Worm (Caenorhabditis elegans) whole organism, midembryonic: Measurements from ENCODE around the gene C09G9.5.

Experiments used
- T22C8.4 ChIP-seq: fragments of 200-800 bp; sonication (Bioruptor generic); IDR thresholded peaks from 2 replicates; pipeline ENCODE4 v1.3.6; 2022; ENCODE audit warnings: missing genetic modification characterization, missing compliant biosample characterization
- cog-1 ChIP-seq: sonication (generic microtip); optimal IDR thresholded peaks from 2 replicates; lab custom pipeline; 2016; ENCODE audit warnings: missing genetic modification characterization, missing compliant biosample characterization
- flt-1 ChIP-seq: fragments of 200-800 bp; sonication (Bioruptor generic); IDR thresholded peaks from 2 replicates; pipeline ENCODE4 v1.3.6; 2022; ENCODE audit warnings: missing genetic modification characterization, missing compliant biosample characterization
- klf-2 ChIP-seq: fragments of 200-800 bp; sonication (Bioruptor generic); conservative IDR thresholded peaks from 2 replicates; pipeline ENCODE4 v1.3.6; 2022; ENCODE audit warnings: missing genetic modification reagents, missing genetic modification characterization, missing compliant biosample characterization
- med-1 ChIP-seq: sonication (generic microtip); optimal IDR thresholded peaks from 2 replicates; lab custom pipeline; 2017; ENCODE audit warnings: missing genetic modification characterization, mild to moderate bottlenecking, missing compliant biosample characterization, antibody characterized with exemption, missing genetic modification reagents; ENCODE audit not compliant: insufficient read depth
- ref-1 ChIP-seq: fragments of 200-800 bp; sonication (Bioruptor generic); conservative IDR thresholded peaks from 2 replicates; pipeline ENCODE4 v1.3.6; 2022; ENCODE audit warnings: missing genetic modification reagents, missing genetic modification characterization, missing compliant biosample characterization
- tab-1 ChIP-seq: fragments of 200-800 bp; sonication (Bioruptor generic); IDR thresholded peaks from 2 replicates; pipeline ENCODE4 v1.3.6; 2022; ENCODE audit warnings: missing genetic modification characterization, missing compliant biosample characterization
- ztf-23 ChIP-seq: fragments of 200-800 bp; sonication (Bioruptor generic); IDR thresholded peaks from 2 replicates; pipeline ENCODE4 v1.3.6; 2022; ENCODE audit warnings: missing genetic modification reagents, missing genetic modification characterization, missing compliant biosample characterization
- ztf-29 ChIP-seq: fragments of 200-800 bp; sonication (Bioruptor generic); IDR thresholded peaks from 2 replicates; pipeline ENCODE4 v1.3.6; 2022; ENCODE audit warnings: missing genetic modification reagents, missing genetic modification characterization, missing compliant biosample characterization

The C09G9.5 gene

DNA sequence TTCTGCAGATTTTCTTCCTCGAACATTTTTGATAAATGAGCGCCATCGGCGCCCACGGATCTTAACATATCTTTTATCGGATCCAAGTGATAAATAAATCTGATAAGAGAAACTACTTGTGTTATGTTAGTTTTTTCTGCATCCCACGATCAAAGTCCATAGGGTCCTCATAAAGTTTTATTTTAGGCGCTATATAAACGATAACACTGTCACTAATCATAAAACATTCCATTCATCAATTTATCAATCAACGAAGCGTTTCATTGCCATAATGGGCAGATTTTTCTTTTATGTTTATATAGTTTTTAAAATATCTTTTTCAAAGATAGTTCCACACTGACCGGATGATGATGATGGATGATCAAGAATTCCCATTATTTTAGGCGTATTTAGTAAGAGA is 21.7 kb upstream of the C09G9.5 start:
- no peak for TF ChIP-seq T22C8.4 (GFP tag; lab: Robert Waterston, UW)
- no peak for TF ChIP-seq ref-1 (GFP tag; lab: Robert Waterston, UW)
- TF ChIP-seq flt-1 (GFP tag; lab: Robert Waterston, UW): no peak
- no peak for TF ChIP-seq cog-1
- no peak for TF ChIP-seq ztf-29 (GFP tag; lab: Robert Waterston, UW)
- TF ChIP-seq klf-2 (GFP tag; lab: Robert Waterston, UW): no peak
- TF ChIP-seq tab-1 (GFP tag; lab: Robert Waterston, UW): no peak
- no peak for TF ChIP-seq ztf-23 (GFP tag; lab: Robert Waterston, UW)
- no peak for TF ChIP-seq med-1 (GFP tag; lab: Kevin White, UChicago)

DNA sequence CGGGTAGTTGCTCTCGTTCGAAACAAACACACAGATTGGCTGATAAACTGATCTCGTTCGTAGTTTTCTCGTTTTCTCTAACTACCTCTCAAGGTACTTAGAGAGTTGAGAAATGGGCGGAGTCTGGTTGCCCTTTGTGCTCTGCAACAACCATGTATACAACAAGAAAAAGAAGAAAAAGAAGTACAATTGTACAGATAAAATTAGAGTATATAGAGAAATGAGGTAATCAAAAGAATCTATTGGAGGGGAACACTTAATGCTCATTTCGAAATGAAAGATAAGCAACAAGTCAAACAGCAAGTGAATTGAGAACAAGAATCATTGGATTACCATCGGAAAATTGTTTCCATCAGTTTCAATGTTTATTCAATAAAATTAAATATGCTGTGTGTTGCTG is 21.0 kb upstream of the C09G9.5 start, which contains the start of gene C09G9.1:
C09G9.1 (minus strand) TSS at position 143 of the 400 bp plus-strand sequence.
- TF ChIP-seq klf-2 (GFP tag; lab: Robert Waterston, UW) (no peak), T22C8.4 (GFP tag; lab: Robert Waterston, UW) (no peak), ref-1 (GFP tag; lab: Robert Waterston, UW) (no peak), ztf-29 (GFP tag; lab: Robert Waterston, UW) (no peak), flt-1 (GFP tag; lab: Robert Waterston, UW) (no peak), med-1 (GFP tag; lab: Kevin White, UChicago) (no peak), tab-1 (GFP tag; lab: Robert Waterston, UW) (no peak), cog-1 (no peak), ztf-23 (GFP tag; lab: Robert Waterston, UW) (no peak)

- no peak for TF ChIP-seq T22C8.4 (GFP tag; lab: Robert Waterston, UW)
- TF ChIP-seq cog-1: no peak
- TF ChIP-seq ref-1 (GFP tag; lab: Robert Waterston, UW): no peak
- TF ChIP-seq klf-2 (GFP tag; lab: Robert Waterston, UW): no peak
- no peak for TF ChIP-seq med-1 (GFP tag; lab: Kevin White, UChicago)
- no peak for TF ChIP-seq tab-1 (GFP tag; lab: Robert Waterston, UW)
- TF ChIP-seq ztf-23 (GFP tag; lab: Robert Waterston, UW): no peak
- TF ChIP-seq ztf-29 (GFP tag; lab: Robert Waterston, UW): no peak
- TF ChIP-seq flt-1 (GFP tag; lab: Robert Waterston, UW): no peak
Measured at ce11 chrIV:8866092-8866491, 20.2 kb upstream of the C09G9.5 start.

- TF ChIP-seq cog-1 (no peak), T22C8.4 (GFP tag; lab: Robert Waterston, UW) (no peak), tab-1 (GFP tag; lab: Robert Waterston, UW) (no peak), ztf-29 (GFP tag; lab: Robert Waterston, UW) (no peak), ztf-23 (GFP tag; lab: Robert Waterston, UW) (no peak), med-1 (GFP tag; lab: Kevin White, UChicago) (no peak), ref-1 (GFP tag; lab: Robert Waterston, UW) (no peak), klf-2 (GFP tag; lab: Robert Waterston, UW) (no peak), flt-1 (GFP tag; lab: Robert Waterston, UW) (no peak)
Measured at ce11 chrIV:8867562-8867961, 18.8 kb upstream of the C09G9.5 start.

DNA sequence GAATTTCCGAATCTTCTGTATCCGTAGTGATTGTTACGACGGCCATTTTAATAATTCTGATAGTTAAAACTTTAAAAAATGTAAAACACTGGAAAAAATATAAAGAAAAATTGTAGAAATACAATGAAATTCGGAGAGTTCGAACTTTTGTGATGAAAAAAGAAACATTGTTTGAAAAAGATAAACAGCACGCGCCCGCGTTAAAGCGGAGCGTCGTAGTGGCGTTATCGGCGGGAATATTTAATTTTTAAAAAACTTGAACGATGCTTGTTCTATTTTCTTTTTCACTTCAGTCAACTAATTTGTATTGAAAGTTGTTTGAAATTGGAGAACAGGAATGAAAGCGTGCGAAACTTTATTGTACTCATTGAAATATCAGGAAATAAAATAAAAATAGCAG is 16.7 kb upstream of the C09G9.5 start, which contains the start of gene npp-23:
npp-23 (minus strand) TSS at position 56 of the 400 bp plus-strand sequence.
- TF ChIP-seq T22C8.4 (GFP tag; lab: Robert Waterston, UW): no peak
- TF ChIP-seq ref-1 (GFP tag; lab: Robert Waterston, UW): no peak
- TF ChIP-seq cog-1: no peak
- no peak for TF ChIP-seq tab-1 (GFP tag; lab: Robert Waterston, UW)
- TF ChIP-seq ztf-23 (GFP tag; lab: Robert Waterston, UW): no peak
- TF ChIP-seq klf-2 (GFP tag; lab: Robert Waterston, UW): no peak
- TF ChIP-seq med-1 (GFP tag; lab: Kevin White, UChicago): no peak
- no peak for TF ChIP-seq flt-1 (GFP tag; lab: Robert Waterston, UW)
- no peak for TF ChIP-seq ztf-29 (GFP tag; lab: Robert Waterston, UW)

ce11 chrIV:8872958-8873357 is 13.4 kb upstream of the C09G9.5 start, which contains the start of gene C09G9.3:
TSS of gene C09G9.3 (minus strand) at chrIV:8873058.
- TF ChIP-seq klf-2 (GFP tag; lab: Robert Waterston, UW) (no peak), ref-1 (GFP tag; lab: Robert Waterston, UW) (no peak), flt-1 (GFP tag; lab: Robert Waterston, UW) (no peak), med-1 (GFP tag; lab: Kevin White, UChicago) (no peak), tab-1 (GFP tag; lab: Robert Waterston, UW) (no peak), ztf-23 (GFP tag; lab: Robert Waterston, UW) (no peak), T22C8.4 (GFP tag; lab: Robert Waterston, UW) (no peak)

- no peak for TF ChIP-seq cog-1
Measured at ce11 chrIV:8873847-8874246, 12.5 kb upstream of the C09G9.5 start, which contains the start of gene hdl-2. TSS of gene hdl-2 (plus strand) at chrIV:8874147.

DNA sequence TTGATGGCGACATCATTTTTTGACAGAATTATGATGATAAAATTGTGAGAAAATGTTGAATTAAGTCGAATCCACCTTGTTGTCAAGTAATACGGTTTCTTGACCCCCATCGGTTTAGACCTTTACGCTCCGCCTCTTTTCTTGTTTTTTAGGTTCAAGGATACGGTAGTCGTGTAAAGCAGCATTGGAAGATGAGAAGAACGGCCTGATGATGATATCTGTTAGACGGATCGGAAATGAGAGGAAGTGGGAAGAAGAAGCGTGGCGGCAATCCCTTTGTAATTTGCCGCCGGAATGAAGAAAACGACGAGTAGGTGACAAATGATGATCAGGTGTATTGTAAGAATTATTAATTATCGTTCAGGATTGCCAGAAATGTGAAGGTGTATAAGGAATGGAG is 6.5 kb upstream of the C09G9.5 start, which contains the start of gene npax-4:
npax-4 (minus strand) TSS at position 101 of the 400 bp plus-strand sequence.
- TF ChIP-seq ztf-29 (GFP tag; lab: Robert Waterston, UW): no peak

ce11 chrIV:8881181-8881580 is 5.1 kb upstream of the C09G9.5 start, which contains the start of gene C09G9.8:
TSS of gene C09G9.8 (plus strand) at chrIV:8881481.
- TF ChIP-seq tab-1 (GFP tag; lab: Robert Waterston, UW) (no peak), T22C8.4 (GFP tag; lab: Robert Waterston, UW) (no peak), ztf-29 (GFP tag; lab: Robert Waterston, UW) (no peak), ztf-23 (GFP tag; lab: Robert Waterston, UW) (no peak), flt-1 (GFP tag; lab: Robert Waterston, UW) (no peak), ref-1 (GFP tag; lab: Robert Waterston, UW) (no peak), klf-2 (GFP tag; lab: Robert Waterston, UW) (no peak), med-1 (GFP tag; lab: Kevin White, UChicago) (no peak), cog-1 (no peak)
